Fruit fly (Drosophila melanogaster): ENCODE results near the gene CG10163.
A peak's percentile ranks its signal among the peaks of the same experiment; 100 is the strongest.

Gene CG10163

DNA sequence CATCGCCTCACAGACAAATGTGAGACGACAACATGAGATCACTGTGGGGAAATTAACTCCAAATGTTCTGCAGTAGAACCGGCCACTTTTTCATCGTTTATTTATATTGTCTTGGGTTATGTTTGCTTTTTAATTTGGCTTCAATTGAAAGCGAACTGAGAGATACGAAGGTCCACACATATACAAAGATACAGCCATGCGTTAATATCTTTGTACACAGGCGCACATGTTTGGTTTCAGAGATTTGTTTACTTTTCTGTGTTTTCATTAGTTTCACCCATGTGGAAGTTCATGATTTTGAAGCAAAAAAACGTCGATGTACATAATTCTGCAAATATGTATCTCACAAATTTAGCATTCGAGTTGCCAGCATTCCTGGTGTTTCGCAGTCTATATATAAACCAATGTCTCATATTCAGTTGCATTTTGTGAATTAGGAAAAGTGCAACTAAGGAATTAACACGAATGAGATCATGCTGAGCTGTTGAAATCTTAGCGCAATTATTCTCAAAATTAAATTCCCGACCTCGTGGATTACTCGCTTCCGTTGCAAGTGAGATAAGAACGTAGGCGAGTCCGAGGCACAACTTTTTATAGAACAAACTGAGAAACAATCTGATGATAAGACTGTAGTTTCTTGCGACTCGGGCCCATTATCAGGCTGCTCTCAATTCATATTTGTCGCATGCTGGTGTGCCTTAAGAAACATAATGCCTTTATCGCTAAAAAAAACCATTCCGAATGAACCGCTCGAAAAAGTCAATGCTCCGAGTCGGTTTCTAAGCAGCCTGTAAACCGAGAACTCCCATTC is 42.4 kb downstream of the CG10163 start (continued):
- TF ChIP-seq CG17385 (GFP tag; optimal IDR thresholded peaks at IDR 0.05) (no peak), oc (tag; optimal IDR thresholded peaks at IDR 0.05) (no peak), CG2875 (GFP tag; optimal IDR thresholded peaks at IDR 0.05) (peak; percentile 47), toy (GFP tag; IDR thresholded peaks at IDR 0.05) (no peak), Dek (tag; optimal IDR thresholded peaks at IDR 0.05) (no peak), YL-1 (GFP tag; optimal IDR thresholded peaks at IDR 0.05) (no peak), BtbVII (GFP tag; optimal IDR thresholded peaks at IDR 0.05) (peak; percentile 76), CG33557 (GFP tag; optimal IDR thresholded peaks at IDR 0.05) (peak; percentile 47), bigmax (GFP tag; optimal IDR thresholded peaks at IDR 0.05) (peak; percentile 47), CG12071 (GFP tag; optimal IDR thresholded peaks at IDR 0.05) (peak; percentile 78), bbx (GFP tag; IDR thresholded peaks at IDR 0.05; ENCODE audit: partially characterized antibody) (no peak), CG9797 (GFP tag; optimal IDR thresholded peaks at IDR 0.05) (no peak), kni (GFP tag; optimal IDR thresholded peaks at IDR 0.05) (peak; percentile 90), nom (GFP tag; optimal IDR thresholded peaks at IDR 0.05) (no peak), pfk (GFP tag; optimal IDR thresholded peaks at IDR 0.05) (peak; percentile 67), CG8290 (GFP tag; optimal IDR thresholded peaks at IDR 0.05) (no peak), CG8290 (tag; optimal IDR thresholded peaks at IDR 0.05) (peak in 1 of 2 experiments; percentile 4), fd96Cb (tag; optimal IDR thresholded peaks at IDR 0.05) (peak; percentile 17), dm (GFP tag; optimal IDR thresholded peaks at IDR 0.05) (peak; percentile 0), CG34376 (GFP tag; optimal IDR thresholded peaks at IDR 0.05) (peak; percentile 85), repo (GFP tag; optimal IDR thresholded peaks at IDR 0.05) (no peak), NC2α (GFP tag; optimal IDR thresholded peaks at IDR 0.05) (no peak), CG6254 (GFP tag; optimal IDR thresholded peaks at IDR 0.05) (peak; percentile 25), Max (GFP tag; optimal IDR thresholded peaks at IDR 0.05) (peak; percentile 23), Hey (tag; optimal IDR thresholded peaks at IDR 0.05) (peak; percentile 33), CG7745 (tag; optimal IDR thresholded peaks at IDR 0.05) (no peak), CG15696 (tag; optimal IDR thresholded peaks at IDR 0.05) (peak; percentile 93), Xrp1 (GFP tag; IDR thresholded peaks at IDR 0.05) (peak; percentile 57), mirr (GFP tag; optimal IDR thresholded peaks at IDR 0.05) (peak; percentile 78), CG14710 (tag; optimal IDR thresholded peaks at IDR 0.05) (peak; percentile 58), chinmo (GFP tag; IDR thresholded peaks at IDR 0.05; ENCODE audit: partially characterized antibody) (0 out of 4 replicates have a peak, but pooled peaks have one; percentile 59), Mes4 (GFP tag; optimal IDR thresholded peaks at IDR 0.05) (no peak), Meics (GFP tag; optimal IDR thresholded peaks at IDR 0.05) (peak; percentile 53), pnt (GFP tag; optimal IDR thresholded peaks at IDR 0.05) (no peak), CG10462 (GFP tag; optimal IDR thresholded peaks at IDR 0.05) (no peak), Hmx (GFP tag; optimal IDR thresholded peaks at IDR 0.05) (no peak), HLH54F (GFP tag; optimal IDR thresholded peaks at IDR 0.05) (no peak), CG10565 (GFP tag; optimal IDR thresholded peaks at IDR 0.05) (no peak), CG9727 (GFP tag; optimal IDR thresholded peaks at IDR 0.05) (peak; percentile 58), run (tag; optimal IDR thresholded peaks at IDR 0.05) (peak; percentile 46), CG4707 (GFP tag; optimal IDR thresholded peaks at IDR 0.05) (peak; percentile 40), schlank (tag; optimal IDR thresholded peaks at IDR 0.05) (peak; percentile 28), CG1233 (GFP tag; optimal IDR thresholded peaks at IDR 0.05) (peak; percentile 77), CG9817 (tag; optimal IDR thresholded peaks at IDR 0.05) (peak; percentile 10), lab (GFP tag; optimal IDR thresholded peaks at IDR 0.05) (no peak), rib (GFP tag; IDR thresholded peaks at IDR 0.05) (no peak), pros (GFP tag; optimal IDR thresholded peaks at IDR 0.05) (peak; percentile 58), Awh (GFP tag; IDR thresholded peaks at IDR 0.05) (0 out of 2 replicates have a peak, but pooled peaks have one; percentile 24)
